Worm (Caenorhabditis elegans) whole organism, L2 larva: ENCODE measurements around the gene Y16E11A.4.

Experiments
- F13H6.1 ChIP-seq: sonication (generic microtip); optimal IDR thresholded peaks from 2 replicates; lab custom pipeline; 2016; ENCODE audit warnings: missing genetic modification characterization, missing compliant biosample characterization
- ZK546.5 ChIP-seq: sonication (generic microtip); optimal IDR thresholded peaks from 2 replicates; lab custom pipeline; 2017; ENCODE audit warnings: missing biosample characterization, missing genetic modification characterization
- ama-1 ChIP-seq: fragments of 150-350 bp; optimal IDR thresholded peaks from 2 replicates; lab custom pipeline; 2018; ENCODE audit warnings: inconsistent platforms
- ceh-16 ChIP-seq: fragments of 150-350 bp; optimal IDR thresholded peaks from 2 replicates; lab custom pipeline; 2014; ENCODE audit warnings: missing biosample characterization, missing genetic modification characterization
- elt-1 ChIP-seq: fragments of 150-350 bp; optimal IDR thresholded peaks from 2 replicates; lab custom pipeline; 2014; ENCODE audit warnings: missing biosample characterization, missing genetic modification characterization
- lin-39 ChIP-seq: fragments of 150-350 bp; optimal IDR thresholded peaks from 2 replicates; lab custom pipeline; 2014; ENCODE audit warnings: missing biosample characterization, missing genetic modification reagents, missing genetic modification characterization
- nhr-77 ChIP-seq: fragments of 150-350 bp; optimal IDR thresholded peaks from 2 replicates; lab custom pipeline; 2014; ENCODE audit warnings: missing biosample characterization, missing genetic modification characterization
- snpc-4 ChIP-seq: fragments of 150-350 bp; optimal IDR thresholded peaks from 2 replicates; lab custom pipeline; 2014; ENCODE audit warnings: missing biosample characterization, missing genetic modification characterization
- zag-1 ChIP-seq: fragments of 150-350 bp; optimal IDR thresholded peaks from 2 replicates; lab custom pipeline; 2014; ENCODE audit warnings: missing biosample characterization, missing genetic modification characterization
- ztf-11 ChIP-seq: sonication (generic microtip); optimal IDR thresholded peaks from 2 replicates; lab custom pipeline; 2017; ENCODE audit warnings: missing biosample characterization, missing genetic modification characterization

DNA sequence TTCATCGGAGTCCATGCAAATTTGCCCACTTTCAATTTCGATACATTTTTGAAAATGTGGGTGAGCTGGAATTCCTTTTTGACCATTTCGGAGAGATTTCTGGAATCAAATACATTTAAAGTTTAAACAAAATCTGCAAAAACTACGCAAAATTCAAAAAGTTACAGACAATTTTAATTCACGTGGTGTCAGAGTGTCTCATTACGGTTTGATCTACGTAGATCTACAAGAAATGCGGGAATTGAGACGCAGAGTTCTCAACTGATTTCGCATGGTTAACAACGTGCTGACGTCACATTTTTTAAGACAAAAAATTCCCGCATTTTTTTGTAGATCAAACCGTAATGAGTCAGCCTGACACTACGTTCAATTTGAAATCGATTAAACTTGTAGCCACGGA is 39.4 kb downstream of the Y16E11A.4 start, which contains the start of gene bath-21:
- TF ChIP-seq ztf-11 (tag; lab: Kevin White, UChicago) (no peak), ama-1 (lab: Kevin White, UChicago) (no peak), F13H6.1 (no peak), lin-39 (no peak), ZK546.5 (tag; lab: Kevin White, UChicago) (no peak), zag-1 (tag; lab: Kevin White, UChicago) (no peak), elt-1 (tag; lab: Kevin White, UChicago) (no peak), snpc-4 (no peak), nhr-77 (tag; lab: Kevin White, UChicago) (no peak), ceh-16 (tag; lab: Kevin White, UChicago) (no peak)
